Worm (Caenorhabditis elegans): ENCODE results near the gene col-148.

Gene col-148

DNA sequence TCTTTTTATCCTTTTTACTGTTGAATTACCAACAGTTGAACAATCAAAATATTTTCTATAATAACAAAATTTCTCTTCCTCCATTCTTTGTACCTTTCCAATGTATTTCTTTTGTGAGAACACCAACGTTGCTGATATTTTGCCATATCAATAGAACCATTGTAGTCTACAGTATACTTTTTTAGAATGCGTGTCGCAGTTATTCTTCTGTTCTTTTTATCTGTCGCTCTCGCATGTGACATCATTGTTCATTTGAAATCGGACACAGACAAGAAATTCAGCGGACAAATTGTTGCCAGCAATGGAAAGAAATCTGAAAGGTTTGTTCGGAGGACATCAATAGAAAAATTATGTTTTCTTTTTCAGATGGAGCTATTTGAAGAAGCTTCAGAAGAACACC is 39.6 kb upstream of the col-148 start, which contains the start of gene ZK856.7 (continued):
- 0 out of 2 replicates have a peak, but pooled peaks have one; percentile 42 for TF ChIP-seq dmd-9 (GFP tag; IDR thresholded peaks at IDR 0.05)
- TF ChIP-seq ces-1 (GFP tag; optimal IDR thresholded peaks at IDR 0.05), result no peak
- no peak for TF ChIP-seq D1046.2 (GFP tag; IDR thresholded peaks at IDR 0.05)
- no peak for TF ChIP-seq mdt-29 (GFP tag; IDR thresholded peaks at IDR 0.05)
- no peak for TF ChIP-seq egl-43 (GFP tag; IDR thresholded peaks at IDR 0.05)
- no peak for TF ChIP-seq mxl-3 (GFP tag; optimal IDR thresholded peaks at IDR 0.05)
- TF ChIP-seq nhr-28 (tag; optimal IDR thresholded peaks at IDR 0.05), result peak; percentile 82
- TF ChIP-seq F26F4.8 (GFP tag; conservative IDR thresholded peaks at IDR 0.05), result no peak
- no peak for TF ChIP-seq T20F7.1 (GFP tag; optimal IDR thresholded peaks at IDR 0.05)
- no peak for TF ChIP-seq lir-3 (tag; optimal IDR thresholded peaks at IDR 0.05)
- no peak for TF ChIP-seq skn-1 (tag; optimal IDR thresholded peaks at IDR 0.05)
- TF ChIP-seq lin-15B (tag; optimal IDR thresholded peaks at IDR 0.05), result no peak
- no peak for TF ChIP-seq lin-38 (GFP tag; IDR thresholded peaks at IDR 0.05)
- no peak for TF ChIP-seq jun-1 (tag; optimal IDR thresholded peaks at IDR 0.05)

DNA sequence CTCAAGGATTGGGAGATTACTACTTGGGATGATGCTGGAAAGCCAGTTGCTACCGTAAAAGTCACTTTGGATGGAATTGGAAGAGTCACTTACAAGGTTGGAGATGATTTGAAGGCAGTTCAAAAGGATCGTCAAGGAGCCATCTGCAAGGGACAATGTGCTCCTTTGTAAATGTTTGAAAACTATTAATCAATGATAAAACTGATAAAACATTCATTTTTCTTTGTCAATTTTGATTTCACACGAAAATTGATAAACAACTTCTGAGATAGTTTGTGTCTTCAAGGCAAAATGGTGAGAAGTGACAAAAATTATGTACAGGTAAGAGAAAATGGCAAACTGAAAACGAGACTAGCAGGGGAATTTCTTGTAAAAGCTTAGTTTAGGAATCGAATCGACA is 39.2 kb upstream of the col-148 start:
- TF ChIP-seq daf-16 (GFP tag; optimal IDR thresholded peaks at IDR 0.05), result no peak
- TF ChIP-seq daf-16 (tag; optimal IDR thresholded peaks at IDR 0.05), result peak; percentile 62
- TF ChIP-seq nhr-111 (GFP tag; optimal IDR thresholded peaks at IDR 0.05), result no peak
- no peak for TF ChIP-seq fos-1 (tag; optimal IDR thresholded peaks at IDR 0.05)
- no peak for TF ChIP-seq ceh-62 (tag; optimal IDR thresholded peaks at IDR 0.05)
- no peak for TF ChIP-seq egl-27 (tag; optimal IDR thresholded peaks at IDR 0.05)
- no peak for TF ChIP-seq nhr-11 (tag; optimal IDR thresholded peaks at IDR 0.05)
- TF ChIP-seq unc-62 (GFP tag; optimal IDR thresholded peaks at IDR 0.05 in 1 of 2), result no peak
- TF ChIP-seq unc-62 (tag; optimal IDR thresholded peaks at IDR 0.05), result no peak
- peak; percentile 49 for TF ChIP-seq ama-1 (optimal IDR thresholded peaks at IDR 0.05)
- TF ChIP-seq madf-9 (GFP tag; conservative IDR thresholded peaks at IDR 0.05), result no peak
- TF ChIP-seq lin-39 (tag; optimal IDR thresholded peaks at IDR 0.05), result no peak
- TF ChIP-seq nhr-10 (tag; optimal IDR thresholded peaks at IDR 0.05), result no peak

DNA sequence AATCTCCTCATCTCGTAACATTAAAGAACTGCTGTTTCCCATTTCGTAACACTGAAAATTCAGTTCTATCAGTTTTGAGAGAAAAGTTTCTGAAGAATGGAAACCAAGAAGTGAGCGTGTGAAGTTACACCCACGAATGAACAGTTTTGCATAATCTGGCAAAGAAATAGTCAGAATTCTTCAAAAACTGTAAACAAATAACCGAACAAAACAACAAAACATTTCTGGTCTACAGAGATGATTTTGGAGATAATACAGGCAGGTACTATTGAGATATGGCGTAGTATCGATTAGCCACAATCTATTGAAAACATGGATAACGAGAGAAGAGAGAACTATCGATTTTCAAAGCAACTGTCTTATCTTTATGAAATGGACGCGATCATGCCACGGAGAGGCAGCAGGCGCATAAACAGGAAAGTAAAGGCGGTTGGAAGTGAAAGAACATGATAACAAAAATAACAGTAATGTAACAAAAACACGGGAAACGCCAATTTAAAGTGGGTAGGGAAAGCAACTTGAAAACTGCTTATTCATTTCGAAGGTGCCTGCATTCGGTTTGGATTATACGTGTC is 38.0 kb upstream of the col-148 start, which contains the start of gene chpf-1:
chpf-1 (minus strand) TSS at position 51 of the 575 bp plus-strand sequence.
- TF ChIP-seq cey-2 (tag; optimal IDR thresholded peaks at IDR 0.05; ENCODE audit: borderline replicate concordance, insufficient read depth) (no peak), ceh-44 (GFP tag; IDR thresholded peaks at IDR 0.05) (no peak), pha-4 (GFP tag; IDR thresholded peaks at IDR 0.05) (no peak), pha-4 (tag; optimal IDR thresholded peaks at IDR 0.05) (no peak), zag-1 (tag; optimal IDR thresholded peaks at IDR 0.05) (no peak), nhr-76 (tag; optimal IDR thresholded peaks at IDR 0.05) (no peak), zfp-3 (GFP tag; conservative IDR thresholded peaks at IDR 0.05) (no peak), F49E8.2 (tag; optimal IDR thresholded peaks at IDR 0.05; ENCODE audit: borderline replicate concordance) (no peak), mdt-29 (GFP tag; IDR thresholded peaks at IDR 0.05) (no peak), vab-7 (GFP tag; IDR thresholded peaks at IDR 0.05) (no peak), dmd-9 (GFP tag; IDR thresholded peaks at IDR 0.05) (no peak), lsy-2 (tag; optimal IDR thresholded peaks at IDR 0.05) (peak in 1 of 2 experiments; percentile 23), Y5F2A.4 (GFP tag; optimal IDR thresholded peaks at IDR 0.05) (no peak), duxl-1 (tag; optimal IDR thresholded peaks at IDR 0.05; ENCODE audit: poor library complexity) (peak; percentile 26), Y75B8A.6 (GFP tag; IDR thresholded peaks at IDR 0.05) (no peak), lim-7 (GFP tag; IDR thresholded peaks at IDR 0.05) (no peak), lin-39 (tag; optimal IDR thresholded peaks at IDR 0.05) (no peak), mep-1 (tag; optimal IDR thresholded peaks at IDR 0.05) (peak; percentile 14), lin-15B (tag; optimal IDR thresholded peaks at IDR 0.05) (no peak), F10B5.3 (tag; optimal IDR thresholded peaks at IDR 0.05) (no peak), nhr-25 (tag; optimal IDR thresholded peaks at IDR 0.05; ENCODE audit: borderline replicate concordance, insufficient read depth) (peak; percentile 23), daf-19 (GFP tag; conservative IDR thresholded peaks at IDR 0.05) (no peak), fkh-10 (GFP tag; optimal IDR thresholded peaks at IDR 0.05) (no peak), F26F4.8 (GFP tag; conservative IDR thresholded peaks at IDR 0.05) (no peak), nhr-77 (tag; optimal IDR thresholded peaks at IDR 0.05) (no peak), F44E2.7 (GFP tag; IDR thresholded peaks at IDR 0.05) (no peak), mxl-3 (GFP tag; optimal IDR thresholded peaks at IDR 0.05) (no peak), daf-16 (GFP tag; optimal IDR thresholded peaks at IDR 0.05) (no peak), daf-16 (tag; optimal IDR thresholded peaks at IDR 0.05) (peak; percentile 92), lin-13 (GFP tag; optimal IDR thresholded peaks at IDR 0.05) (no peak)

Measured in whole organism, L4 larva.